Fruit fly (Drosophila melanogaster) whole organism, wandering third instar larva: Measurements from ENCODE around the gene Sema1a.

ENCODE experiments used
- N ChIP-seq: fragments of >200 bp; optimal IDR thresholded peaks from 2 replicates; lab custom pipeline; 2018; ENCODE audit warnings: missing biosample characterization, missing external identifiers, missing genetic modification characterization
- pan ChIP-seq: fragments of >200 bp; optimal IDR thresholded peaks from 2 replicates; lab custom pipeline; 2017
- sage ChIP-seq: fragments of 200-800 bp; sonication (Bioruptor generic); optimal IDR thresholded peaks from 2 replicates; lab custom pipeline; 2016; ENCODE audit warnings: missing biosample characterization, mild to moderate bottlenecking, missing genetic modification characterization

DNA sequence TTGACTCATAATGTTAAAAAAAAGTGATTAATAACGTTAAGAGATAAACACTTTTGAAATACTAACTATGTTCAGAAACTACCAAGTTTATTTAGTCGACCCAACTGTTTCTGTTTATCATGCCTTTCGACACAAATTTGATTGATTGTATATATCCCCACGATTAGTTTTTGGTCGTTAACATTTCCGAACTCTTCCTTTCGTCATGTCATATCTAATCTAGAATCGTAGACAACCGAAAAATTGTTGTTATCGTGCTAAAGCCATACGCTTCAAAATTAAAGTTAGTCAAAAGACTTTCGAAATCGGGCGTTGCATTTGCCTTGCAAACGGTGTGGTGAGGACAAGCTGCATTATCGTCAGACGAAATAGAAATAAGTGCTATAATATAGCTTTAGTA is 11.8 kb upstream of the Sema1a start:
- TF ChIP-seq N (no peak), sage (GFP tag; lab: Kevin White, UChicago) (no peak), pan (no peak)
